Worm (Caenorhabditis elegans) whole organism, young adult: Measurements from ENCODE around the gene swp-1.

ENCODE experiments used
- Y53G8AR.9 ChIP-seq: fragments of 200-800 bp; sonication (Bioruptor generic); conservative IDR thresholded peaks from 2 replicates; pipeline ENCODE4 v1.3.6; 2022; ENCODE audit warnings: missing genetic modification reagents, missing genetic modification characterization, missing compliant biosample characterization
- attf-6 ChIP-seq: fragments of 200-800 bp; sonication (Bioruptor generic); IDR thresholded peaks from 2 replicates; pipeline ENCODE4 v1.3.6; 2022; ENCODE audit warnings: missing genetic modification reagents, missing genetic modification characterization, missing compliant biosample characterization
- chd-7 ChIP-seq: sonication (generic microtip); optimal IDR thresholded peaks from 2 replicates; lab custom pipeline; 2016; ENCODE audit warnings: mild to moderate bottlenecking, missing genetic modification characterization, moderate library complexity, missing compliant biosample characterization
- nhr-80 ChIP-seq: sonication (generic microtip); optimal IDR thresholded peaks from 2 replicates; lab custom pipeline; 2016; ENCODE audit warnings: missing genetic modification characterization, missing compliant biosample characterization
- zim-3 ChIP-seq: sonication (generic microtip); optimal IDR thresholded peaks from 2 replicates; lab custom pipeline; 2017; ENCODE audit warnings: mild to moderate bottlenecking, missing genetic modification characterization, moderate library complexity, missing compliant biosample characterization

ce11 chrIII:5707546-5707945 lies 2.2 kb upstream of the swp-1 start:
- TF ChIP-seq zim-3 (tag; lab: Kevin White, UChicago): no peak
- no peak for TF ChIP-seq nhr-80 (tag; lab: Kevin White, UChicago)
- TF ChIP-seq chd-7: no peak
- no peak for TF ChIP-seq Y53G8AR.9 (GFP tag; lab: Robert Waterston, UW)
- no peak for TF ChIP-seq attf-6 (GFP tag; lab: Robert Waterston, UW)
